Worm (Caenorhabditis elegans): ENCODE results near the gene his-8.

DNA sequence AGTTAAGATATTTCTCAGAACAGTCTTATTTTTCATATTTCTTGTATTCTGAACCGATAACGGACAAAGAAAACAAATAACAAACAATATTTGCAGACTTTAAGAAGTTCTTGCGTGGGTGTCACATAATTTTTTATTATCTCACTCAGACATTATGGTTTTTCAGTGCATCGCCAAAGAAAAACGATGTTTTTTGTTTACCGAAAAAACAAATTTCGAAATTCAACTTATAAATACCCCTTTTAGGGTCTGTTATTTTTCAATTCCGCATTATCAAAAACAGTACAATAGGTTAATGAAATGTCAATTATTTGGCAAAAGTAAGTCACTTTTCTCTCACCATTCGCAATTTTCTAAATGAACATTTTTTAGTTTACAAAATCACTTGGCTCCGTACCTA, 4.1 kb upstream of the his-8 start, which contains the start of gene otpl-4:
- TF ChIP-seq sptf-2 (GFP tag; optimal IDR thresholded peaks at IDR 0.05), result no peak
- no peak for TF ChIP-seq attf-5 (GFP tag; optimal IDR thresholded peaks at IDR 0.05)
- TF ChIP-seq ceh-91 (GFP tag; IDR thresholded peaks at IDR 0.05), result no peak

Data from whole organism, young adult.